Worm (Caenorhabditis elegans) whole organism, L4 larva: Measurements from ENCODE around the gene EGAP1.5.

ENCODE experiments used
- D1046.2 ChIP-seq: fragments of 200-800 bp; sonication (Bioruptor generic); IDR thresholded peaks from 2 replicates; pipeline ENCODE4 v1.3.6; 2022; ENCODE audit warnings: missing genetic modification characterization, missing compliant biosample characterization
- F44E2.7 ChIP-seq: fragments of 200-800 bp; sonication (Bioruptor generic); IDR thresholded peaks from 2 replicates; pipeline ENCODE4 v2.1.2; 2022; ENCODE audit warnings: missing genetic modification characterization, missing compliant biosample characterization
- ama-1 ChIP-seq: fragments of 150-350 bp; optimal IDR thresholded peaks from 2 replicates; lab custom pipeline; 2014; ENCODE audit warnings: inconsistent platforms, mixed read lengths
- ceh-82 ChIP-seq: sonication (generic microtip); optimal IDR thresholded peaks from 2 replicates; lab custom pipeline; 2017; ENCODE audit warnings: missing biosample characterization, missing genetic modification characterization
- dmd-8 ChIP-seq: fragments of 200-800 bp; sonication (Bioruptor generic); IDR thresholded peaks from 2 replicates; pipeline ENCODE4 v1.3.6; 2022; ENCODE audit warnings: missing genetic modification characterization, missing compliant biosample characterization
- dmd-9 ChIP-seq: fragments of 200-800 bp; sonication (Bioruptor generic); IDR thresholded peaks from 2 replicates; pipeline ENCODE4 v1.3.6; 2022; ENCODE audit warnings: missing genetic modification reagents, missing genetic modification characterization, missing compliant biosample characterization
- dve-1 ChIP-seq: sonication (generic microtip); optimal IDR thresholded peaks from 2 replicates; lab custom pipeline; 2017; ENCODE audit warnings: antibody characterized with exemption, mild to moderate bottlenecking, missing genetic modification characterization, missing compliant biosample characterization; ENCODE audit not compliant: insufficient read depth
- egl-27 ChIP-seq: sonication (generic microtip); optimal IDR thresholded peaks from 3 replicates; lab custom pipeline; 2017; ENCODE audit warnings: missing biosample characterization, missing genetic modification reagents, missing genetic modification characterization
- lin-13 ChIP-seq: fragments of 150-350 bp; optimal IDR thresholded peaks from 2 replicates; lab custom pipeline; 2014; ENCODE audit warnings: missing biosample characterization, missing genetic modification reagents, missing genetic modification characterization
- madf-5 ChIP-seq, 2 experiments: fragments of 200-800 bp; sonication (Bioruptor generic); IDR thresholded peaks; 2 replicates each; pipeline ENCODE4 v1.3.6; 2022; ENCODE audit warnings: missing compliant biosample characterization in 2 of 2, missing genetic modification characterization in 2 of 2
- nhr-48 ChIP-seq: sonication (generic microtip); optimal IDR thresholded peaks from 2 replicates; lab custom pipeline; 2016; ENCODE audit warnings: mild to moderate bottlenecking, missing genetic modification characterization, missing compliant biosample characterization

DNA sequence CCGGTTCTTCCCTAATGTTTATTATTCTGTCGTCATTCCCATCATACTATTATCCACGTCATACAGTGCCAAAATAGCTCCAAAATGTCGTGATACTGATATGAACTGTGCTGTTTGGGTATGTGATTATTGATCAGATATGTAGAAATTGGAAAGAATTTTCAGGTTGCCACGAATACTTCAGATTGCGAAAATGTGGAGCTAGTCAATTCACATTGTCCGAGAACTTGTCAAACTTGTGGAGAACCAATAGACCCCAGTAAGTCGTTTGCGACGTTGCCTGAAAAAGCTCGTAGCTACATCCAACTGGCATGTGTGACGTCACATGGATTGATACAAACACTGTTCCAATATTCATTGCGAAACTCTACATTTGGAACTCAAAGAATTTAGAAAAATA is 47.1 kb upstream of the EGAP1.5 start:
- no peak for TF ChIP-seq ama-1 (lab: Kevin White, UChicago)
- no peak for TF ChIP-seq dve-1 (tag; lab: Kevin White, UChicago)
- TF ChIP-seq lin-13 (GFP tag; lab: Kevin White, UChicago), result no peak
- no peak for TF ChIP-seq F44E2.7 (GFP tag; lab: Robert Waterston, UW)
- no peak for TF ChIP-seq D1046.2 (GFP tag; lab: Robert Waterston, UW)
- no peak for TF ChIP-seq madf-5 (GFP tag; IDR thresholded peaks at IDR 0.05; lab: Robert Waterston, UW)
- no peak for TF ChIP-seq dmd-8 (GFP tag; lab: Robert Waterston, UW)
- no peak for TF ChIP-seq nhr-48 (tag; lab: Kevin White, UChicago)
- TF ChIP-seq ceh-82 (tag; lab: Kevin White, UChicago), result no peak
- no peak for TF ChIP-seq egl-27 (tag; lab: Kevin White, UChicago)
- no peak for TF ChIP-seq dmd-9 (GFP tag; lab: Robert Waterston, UW)
